Worm (Caenorhabditis elegans) whole organism, L4 larva: Measurements from ENCODE around the gene hpo-30.

Experiments used
- D1046.2 ChIP-seq: fragments of 200-800 bp; sonication (Bioruptor generic); IDR thresholded peaks from 2 replicates; pipeline ENCODE4 v1.3.6; 2022; ENCODE audit warnings: missing genetic modification characterization, missing compliant biosample characterization
- T26A8.4 ChIP-seq: fragments of 200-800 bp; sonication (Bioruptor generic); IDR thresholded peaks from 2 replicates; pipeline ENCODE4 v1.3.6; 2022; ENCODE audit warnings: missing genetic modification characterization, missing compliant biosample characterization
- ZK337.2 ChIP-seq: fragments of 200-800 bp; sonication (Bioruptor generic); IDR thresholded peaks from 2 replicates; pipeline ENCODE4 v1.3.6; 2022; ENCODE audit warnings: missing genetic modification reagents, missing genetic modification characterization, missing compliant biosample characterization
- aly-2 ChIP-seq: sonication (generic microtip); optimal IDR thresholded peaks from 2 replicates; lab custom pipeline; 2018; ENCODE audit warnings: missing biosample characterization, missing genetic modification characterization
- daf-16 ChIP-seq, 3 experiments: sonication (generic microtip); optimal IDR thresholded peaks; 2 replicates each; lab custom pipeline; 2016 to 2017; ENCODE audit warnings: missing genetic modification characterization in 3 of 3, missing genetic modification reagents in 3 of 3, mild to moderate bottlenecking in 2 of 3, missing compliant biosample characterization in 2 of 3, missing biosample characterization in 1 of 3, moderate library complexity in 1 of 3
- egl-27 ChIP-seq: sonication (generic microtip); optimal IDR thresholded peaks from 3 replicates; lab custom pipeline; 2017; ENCODE audit warnings: missing biosample characterization, missing genetic modification reagents, missing genetic modification characterization
- lin-39 ChIP-seq: fragments of 150-350 bp; optimal IDR thresholded peaks from 2 replicates; lab custom pipeline; 2014; ENCODE audit warnings: missing biosample characterization, missing genetic modification reagents, missing genetic modification characterization
- madf-9 ChIP-seq: fragments of 200-800 bp; sonication (Bioruptor generic); conservative IDR thresholded peaks from 2 replicates; pipeline ENCODE4 v1.3.6; 2022; ENCODE audit warnings: missing genetic modification reagents, missing genetic modification characterization, missing compliant biosample characterization
- mdt-29 ChIP-seq: fragments of 200-800 bp; sonication (Bioruptor generic); IDR thresholded peaks from 2 replicates; pipeline ENCODE4 v1.3.6; 2022; ENCODE audit warnings: missing genetic modification reagents, missing genetic modification characterization, missing compliant biosample characterization
- nhr-6 ChIP-seq: fragments of 150-350 bp; optimal IDR thresholded peaks from 2 replicates; lab custom pipeline; 2014; ENCODE audit warnings: missing biosample characterization, missing genetic modification characterization
- nhr-77 ChIP-seq: fragments of 150-350 bp; optimal IDR thresholded peaks from 2 replicates; lab custom pipeline; 2014; ENCODE audit warnings: missing biosample characterization, missing genetic modification characterization
- pha-4 ChIP-seq, 2 experiments: fragments of 150-350 bp in 1 of 2; fragments of 200-800 bp in 1 of 2; sonication (Bioruptor generic) in 1 of 2; IDR thresholded peaks in 1 of 2; optimal IDR thresholded peaks in 1 of 2; 2 replicates each; pipeline versions ENCODE4 v1.3.6 to Lab custom; 2014 to 2022; ENCODE audit warnings: missing genetic modification characterization in 2 of 2, missing genetic modification reagents in 2 of 2, missing biosample characterization in 1 of 2, missing compliant biosample characterization in 1 of 2
- unc-39 ChIP-seq: sonication (generic microtip); optimal IDR thresholded peaks from 2 replicates; lab custom pipeline; 2017; ENCODE audit warnings: missing biosample characterization, missing genetic modification characterization
- ztf-11 ChIP-seq: fragments of 150-350 bp; optimal IDR thresholded peaks from 2 replicates; lab custom pipeline; 2014; ENCODE audit warnings: missing biosample characterization, missing genetic modification characterization

DNA sequence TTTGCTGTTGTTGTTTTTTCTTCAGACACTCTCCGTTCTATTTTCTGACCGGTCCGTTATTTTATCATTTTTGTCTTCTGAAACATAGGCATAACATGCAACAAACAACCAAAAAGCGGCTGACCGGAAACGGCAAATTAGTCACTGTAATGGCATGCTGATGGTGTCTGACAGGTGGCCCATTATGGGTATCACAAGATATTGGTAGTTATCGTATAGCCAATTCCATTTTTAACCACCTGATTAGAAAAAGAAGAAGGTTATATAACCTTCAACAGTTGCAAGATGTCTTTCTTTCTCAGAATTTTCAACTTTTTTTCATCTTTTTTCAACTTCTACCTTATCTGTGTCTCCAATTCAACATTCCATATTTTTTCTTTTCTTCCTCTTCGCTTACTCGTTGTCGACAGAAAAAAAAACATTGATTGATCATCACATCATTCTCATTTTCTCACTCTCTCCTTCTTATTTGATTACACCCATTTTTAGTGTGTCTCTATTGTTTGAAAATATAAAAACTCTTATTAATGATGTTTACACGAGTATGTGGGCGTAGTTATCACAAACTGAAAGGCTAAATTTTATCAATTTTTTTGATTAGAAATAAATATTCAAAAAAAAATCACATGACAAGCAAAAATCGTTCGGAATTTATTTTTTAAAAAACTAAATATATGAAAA, 9.2 kb downstream of the hpo-30 start:
- no peak for TF ChIP-seq D1046.2
- TF ChIP-seq ZK337.2 (GFP tag; lab: Robert Waterston, UW) = no peak
- TF ChIP-seq lin-39 (tag; lab: Kevin White, UChicago) = no peak
- TF ChIP-seq nhr-77 (tag; lab: Kevin White, UChicago) = no peak
- no peak for TF ChIP-seq daf-16 (GFP tag; optimal IDR thresholded peaks at IDR 0.05; lab: Kevin White, UChicago)
- peak; percentile 90 for TF ChIP-seq daf-16 (tag; optimal IDR thresholded peaks at IDR 0.05; lab: Kevin White, UChicago)
- TF ChIP-seq unc-39 (tag; lab: Kevin White, UChicago) = no peak
- no peak for TF ChIP-seq pha-4 (GFP tag; IDR thresholded peaks at IDR 0.05; lab: Robert Waterston, UW)
- no peak for TF ChIP-seq pha-4 (tag; optimal IDR thresholded peaks at IDR 0.05; lab: Kevin White, UChicago)
- peak; percentile 64 for TF ChIP-seq nhr-6 (tag; lab: Kevin White, UChicago)
- TF ChIP-seq ztf-11 = no peak
- TF ChIP-seq madf-9 (GFP tag; lab: Robert Waterston, UW) = no peak
- no peak for TF ChIP-seq egl-27 (tag; lab: Kevin White, UChicago)
- TF ChIP-seq aly-2 = no peak
- TF ChIP-seq T26A8.4 (GFP tag; lab: Robert Waterston, UW) = no peak
- TF ChIP-seq mdt-29 (GFP tag; lab: Robert Waterston, UW) = no peak
